Worm (Caenorhabditis elegans): ENCODE data around the gene mppb-1.

Gene mppb-1

ce11 chrIV:9108631-9109030 lies 34.2 kb downstream of the mppb-1 start, which contains the start of gene aly-1:
TSS of gene aly-1 (plus strand) at chrIV:9108931.
- TF ChIP-seq hlh-30 (tag; optimal IDR thresholded peaks at IDR 0.05; ENCODE audit: insufficient read depth) (no peak), lim-6 (tag; optimal IDR thresholded peaks at IDR 0.05) (no peak), ztf-16 (tag; optimal IDR thresholded peaks at IDR 0.05) (no peak), ceh-9 (tag; optimal IDR thresholded peaks at IDR 0.05) (no peak), tbx-7 (tag; optimal IDR thresholded peaks at IDR 0.05) (no peak), hlh-8 (tag; optimal IDR thresholded peaks at IDR 0.05) (no peak)

ce11 chrIV:9112019-9112418 lies 37.5 kb downstream of the mppb-1 start:
- TF ChIP-seq odd-2 (tag; optimal IDR thresholded peaks at IDR 0.05): no peak
- TF ChIP-seq nhr-232 (tag; optimal IDR thresholded peaks at IDR 0.05): no peak
- no peak for TF ChIP-seq pat-9 (tag; optimal IDR thresholded peaks at IDR 0.05)
- TF ChIP-seq K02D7.2 (tag; optimal IDR thresholded peaks at IDR 0.05): no peak
- TF ChIP-seq pag-3 (tag; optimal IDR thresholded peaks at IDR 0.05; ENCODE audit: borderline replicate concordance): no peak
- no peak for TF ChIP-seq dmd-4 (tag; optimal IDR thresholded peaks at IDR 0.05; ENCODE audit: borderline replicate concordance)
- no peak for TF ChIP-seq ceh-19 (GFP tag; optimal IDR thresholded peaks at IDR 0.05)
- no peak for TF ChIP-seq unc-42 (tag; optimal IDR thresholded peaks at IDR 0.05)
- TF ChIP-seq ceh-9 (tag; optimal IDR thresholded peaks at IDR 0.05): no peak
- no peak for TF ChIP-seq ama-1 (optimal IDR thresholded peaks at IDR 0.05)
- no peak for TF ChIP-seq mec-3 (tag; optimal IDR thresholded peaks at IDR 0.05; ENCODE audit: borderline replicate concordance)
- TF ChIP-seq elt-4 (tag; optimal IDR thresholded peaks at IDR 0.05): no peak
- no peak for TF ChIP-seq sdc-2 (tag; optimal IDR thresholded peaks at IDR 0.05)
- TF ChIP-seq ceh-24 (tag; optimal IDR thresholded peaks at IDR 0.05): no peak
- no peak for TF ChIP-seq ceh-2 (tag; optimal IDR thresholded peaks at IDR 0.05)
- no peak for TF ChIP-seq pros-1 (tag; optimal IDR thresholded peaks at IDR 0.05)
- no peak for TF ChIP-seq lin-11 (tag; optimal IDR thresholded peaks at IDR 0.05)
- no peak for TF ChIP-seq ceh-6 (GFP tag; optimal IDR thresholded peaks at IDR 0.05)
- no peak for TF ChIP-seq fkh-10 (GFP tag; optimal IDR thresholded peaks at IDR 0.05)

ce11 chrIV:9114078-9114477 lies 39.6 kb downstream of the mppb-1 start:
- TF ChIP-seq tbx-2 (tag; optimal IDR thresholded peaks at IDR 0.05): no peak
- no peak for TF ChIP-seq sdc-2 (tag; optimal IDR thresholded peaks at IDR 0.05)
- no peak for TF ChIP-seq Y22D7AL.16 (tag; optimal IDR thresholded peaks at IDR 0.05)
- TF ChIP-seq nhr-11 (tag; optimal IDR thresholded peaks at IDR 0.05): no peak
- TF ChIP-seq hlh-8 (tag; optimal IDR thresholded peaks at IDR 0.05): no peak
- no peak for TF ChIP-seq K09A11.1 (tag; optimal IDR thresholded peaks at IDR 0.05; ENCODE audit: insufficient read depth)
- TF ChIP-seq ceh-9 (tag; optimal IDR thresholded peaks at IDR 0.05): no peak
- no peak for TF ChIP-seq hlh-15 (tag; optimal IDR thresholded peaks at IDR 0.05)
- no peak for TF ChIP-seq eyg-1 (tag; optimal IDR thresholded peaks at IDR 0.05)
- TF ChIP-seq lin-11 (tag; optimal IDR thresholded peaks at IDR 0.05): no peak
- TF ChIP-seq ama-1 (optimal IDR thresholded peaks at IDR 0.05): no peak

- TF ChIP-seq npax-4 (tag; optimal IDR thresholded peaks at IDR 0.05) (no peak), ahr-1 (tag; optimal IDR thresholded peaks at IDR 0.05) (no peak), ceh-2 (tag; optimal IDR thresholded peaks at IDR 0.05) (no peak), zip-5 (tag; optimal IDR thresholded peaks at IDR 0.05) (no peak), ceh-34 (tag; optimal IDR thresholded peaks at IDR 0.05) (no peak), C38D4.7 (GFP tag; optimal IDR thresholded peaks at IDR 0.05) (no peak)
Observed at ce11 chrIV:9116452-9116851, 42.0 kb downstream of the mppb-1 start.

ce11 chrIV:9117700-9118099 lies 43.2 kb downstream of the mppb-1 start:
- no peak for TF ChIP-seq F13H6.1 (tag; optimal IDR thresholded peaks at IDR 0.05)
